Worm (Caenorhabditis elegans) whole organism, midembryonic: Measurements from ENCODE around the gene syx-16.

Experiments
- cog-1 ChIP-seq: sonication (generic microtip); optimal IDR thresholded peaks from 2 replicates; lab custom pipeline; 2016; ENCODE audit warnings: missing genetic modification characterization, missing compliant biosample characterization
- flt-1 ChIP-seq: fragments of 200-800 bp; sonication (Bioruptor generic); IDR thresholded peaks from 2 replicates; pipeline ENCODE4 v1.3.6; 2022; ENCODE audit warnings: missing genetic modification characterization, missing compliant biosample characterization
- klf-2 ChIP-seq: fragments of 200-800 bp; sonication (Bioruptor generic); conservative IDR thresholded peaks from 2 replicates; pipeline ENCODE4 v1.3.6; 2022; ENCODE audit warnings: missing genetic modification reagents, missing genetic modification characterization, missing compliant biosample characterization
- med-1 ChIP-seq: sonication (generic microtip); optimal IDR thresholded peaks from 2 replicates; lab custom pipeline; 2017; ENCODE audit warnings: missing genetic modification characterization, mild to moderate bottlenecking, missing compliant biosample characterization, antibody characterized with exemption, missing genetic modification reagents; ENCODE audit not compliant: insufficient read depth
- ref-1 ChIP-seq: fragments of 200-800 bp; sonication (Bioruptor generic); conservative IDR thresholded peaks from 2 replicates; pipeline ENCODE4 v1.3.6; 2022; ENCODE audit warnings: missing genetic modification reagents, missing genetic modification characterization, missing compliant biosample characterization
- tab-1 ChIP-seq: fragments of 200-800 bp; sonication (Bioruptor generic); IDR thresholded peaks from 2 replicates; pipeline ENCODE4 v1.3.6; 2022; ENCODE audit warnings: missing genetic modification characterization, missing compliant biosample characterization

DNA sequence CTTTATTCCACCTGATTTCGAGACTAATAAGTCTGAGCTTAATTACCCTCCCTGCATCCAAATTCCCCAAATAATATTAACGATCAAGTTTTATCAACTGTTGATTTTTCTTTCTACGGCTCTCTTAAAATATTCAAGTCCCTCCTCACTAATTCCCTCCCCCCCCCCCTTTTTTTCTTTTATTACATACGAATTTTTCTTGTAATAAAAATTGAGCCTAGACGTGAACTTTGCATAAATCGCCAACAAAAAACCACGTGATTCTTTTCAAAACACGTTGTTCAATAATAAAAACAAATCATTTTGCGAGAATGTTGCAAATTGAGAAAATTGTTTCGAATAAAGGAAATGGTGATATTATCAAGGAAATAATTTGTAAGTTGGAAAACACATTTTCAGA, 20.5 kb downstream of the syx-16 start, which contains the start of gene K10D2.8:
- TF ChIP-seq flt-1 = no peak
- TF ChIP-seq tab-1 (GFP tag; lab: Robert Waterston, UW) = no peak
- no peak for TF ChIP-seq med-1
- no peak for TF ChIP-seq ref-1 (GFP tag; lab: Robert Waterston, UW)
- TF ChIP-seq cog-1 (tag; lab: Kevin White, UChicago) = no peak
- no peak for TF ChIP-seq klf-2
